Worm (Caenorhabditis elegans): Measurements from ENCODE around the gene F40B5.2.

The F40B5.2 gene

DNA sequence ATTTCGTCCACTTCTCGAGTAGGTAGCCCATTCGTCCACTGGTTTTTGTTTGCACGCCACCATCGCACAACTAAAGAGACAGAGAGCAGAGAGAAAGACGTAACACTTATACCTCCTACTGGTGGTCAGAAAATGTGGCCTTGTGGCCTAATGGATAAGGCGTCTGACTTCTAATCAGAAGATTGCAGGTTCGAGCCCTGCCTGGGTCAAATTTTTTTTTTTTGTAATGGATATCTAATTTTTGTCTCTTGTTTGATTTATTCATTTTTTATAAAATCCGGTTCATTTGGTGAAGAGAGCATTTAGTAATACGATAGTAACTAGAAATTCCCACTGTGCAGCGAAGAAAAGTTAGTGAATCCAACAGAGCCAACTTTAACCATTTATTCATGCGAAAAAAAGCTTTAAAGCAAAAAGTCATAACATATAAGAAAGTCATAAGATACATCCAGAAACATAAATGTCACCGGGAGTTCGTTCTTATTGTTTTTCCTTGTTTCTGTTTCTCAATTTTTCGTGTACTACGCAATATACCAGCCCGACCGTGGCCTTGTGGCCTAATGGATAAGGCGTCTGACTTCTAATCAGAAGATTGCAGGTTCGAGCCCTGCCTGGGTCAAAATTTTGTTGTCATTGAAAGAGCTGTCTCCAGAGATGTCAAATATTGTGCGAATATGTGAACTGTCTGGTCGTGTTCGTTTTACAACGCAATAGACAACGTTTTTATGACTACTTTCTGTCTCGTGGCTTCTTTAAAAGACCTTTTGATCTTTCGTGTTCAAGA is 18.6 kb downstream of the F40B5.2 start (continued):
- TF ChIP-seq lir-1 (GFP tag; conservative IDR thresholded peaks at IDR 0.05) (0 out of 2 replicates have a peak, but pooled peaks have one; percentile 34), D2030.7 (GFP tag; IDR thresholded peaks at IDR 0.05) (peak; percentile 44), ztf-18 (tag; optimal IDR thresholded peaks at IDR 0.05) (peak; percentile 20), lin-54 (GFP tag; optimal IDR thresholded peaks at IDR 0.05) (no peak), somi-1 (GFP tag; optimal IDR thresholded peaks at IDR 0.05) (peak; percentile 18), zim-3 (tag; optimal IDR thresholded peaks at IDR 0.05) (peak; percentile 55), ama-1 (optimal IDR thresholded peaks at IDR 0.05) (no peak), ama-1 (GFP tag; optimal IDR thresholded peaks at IDR 0.05) (peak in 1 of 2 experiments; percentile 76), egl-44 (GFP tag; IDR thresholded peaks at IDR 0.05) (no peak), Y95B8A.8 (GFP tag; IDR thresholded peaks at IDR 0.05) (no peak), tlf-1 (GFP tag; optimal IDR thresholded peaks at IDR 0.05) (no peak), F33H1.4 (GFP tag; IDR thresholded peaks at IDR 0.05) (no peak), F23B12.7 (tag; optimal IDR thresholded peaks at IDR 0.05; ENCODE audit: insufficient read depth) (peak; percentile 60), attf-3 (GFP tag; conservative IDR thresholded peaks at IDR 0.05) (no peak), snpc-4 (GFP tag; optimal IDR thresholded peaks at IDR 0.05) (peak; percentile 39), snpc-4 (tag; optimal IDR thresholded peaks at IDR 0.05) (peak in 2 of 4 experiments; percentile 17 to 31), chd-7 (tag; optimal IDR thresholded peaks at IDR 0.05) (peak; percentile 54), ztf-25 (GFP tag; IDR thresholded peaks at IDR 0.05) (peak; percentile 67; the same call in 1 of the 2 replicates), rpc-1 (optimal IDR thresholded peaks at IDR 0.05) (peak; percentile 73), rpc-1 (tag; optimal IDR thresholded peaks at IDR 0.05) (peak; percentile 85), snpc-1.3 (tag; optimal IDR thresholded peaks at IDR 0.05; ENCODE audit: insufficient read depth) (peak; percentile 74), mxl-1 (tag; optimal IDR thresholded peaks at IDR 0.05) (peak; percentile 33), tbx-9 (tag; optimal IDR thresholded peaks at IDR 0.05; ENCODE audit: borderline replicate concordance) (no peak)

- TF ChIP-seq nhr-27 (tag; optimal IDR thresholded peaks at IDR 0.05) (no peak), B0261.1 (tag; optimal IDR thresholded peaks at IDR 0.05) (no peak), B0336.3 (GFP tag; IDR thresholded peaks at IDR 0.05) (no peak)
These were observed 22.9 kb downstream of the F40B5.2 start for ce11 chrX:8390508-8390907.

DNA sequence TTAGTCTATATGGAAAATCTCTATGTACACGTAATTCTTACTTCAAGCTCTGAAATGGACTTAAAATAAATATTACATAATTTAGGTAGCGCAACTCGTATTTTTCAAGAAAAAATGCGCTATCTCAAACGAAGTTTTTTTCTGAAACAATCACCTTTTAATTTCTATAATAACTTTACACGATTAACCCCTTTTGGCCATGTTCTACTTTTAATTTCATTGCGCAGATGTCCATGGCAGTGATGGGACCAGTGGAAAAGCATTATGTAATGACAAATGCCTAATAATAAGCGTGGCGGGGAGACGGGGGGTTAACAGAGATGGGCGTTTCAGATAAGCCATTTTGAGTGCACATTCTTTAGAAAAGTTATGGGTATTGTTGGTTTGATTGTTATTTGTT is 23.9 kb downstream of the F40B5.2 start:
- TF ChIP-seq F22D6.2 (tag; optimal IDR thresholded peaks at IDR 0.05): no peak
- TF ChIP-seq lin-26 (GFP tag; IDR thresholded peaks at IDR 0.05): no peak
- TF ChIP-seq ztf-25 (GFP tag; IDR thresholded peaks at IDR 0.05): no peak
- no peak for TF ChIP-seq lir-1 (GFP tag; conservative IDR thresholded peaks at IDR 0.05)
- no peak for TF ChIP-seq hlh-12 (tag; optimal IDR thresholded peaks at IDR 0.05)
- TF ChIP-seq gei-17 (GFP tag; optimal IDR thresholded peaks at IDR 0.05): no peak
- TF ChIP-seq ets-4 (GFP tag; optimal IDR thresholded peaks at IDR 0.05): no peak
- no peak for TF ChIP-seq madf-6 (GFP tag; IDR thresholded peaks at IDR 0.05)
- TF ChIP-seq die-1 (tag; optimal IDR thresholded peaks at IDR 0.05): no peak

DNA sequence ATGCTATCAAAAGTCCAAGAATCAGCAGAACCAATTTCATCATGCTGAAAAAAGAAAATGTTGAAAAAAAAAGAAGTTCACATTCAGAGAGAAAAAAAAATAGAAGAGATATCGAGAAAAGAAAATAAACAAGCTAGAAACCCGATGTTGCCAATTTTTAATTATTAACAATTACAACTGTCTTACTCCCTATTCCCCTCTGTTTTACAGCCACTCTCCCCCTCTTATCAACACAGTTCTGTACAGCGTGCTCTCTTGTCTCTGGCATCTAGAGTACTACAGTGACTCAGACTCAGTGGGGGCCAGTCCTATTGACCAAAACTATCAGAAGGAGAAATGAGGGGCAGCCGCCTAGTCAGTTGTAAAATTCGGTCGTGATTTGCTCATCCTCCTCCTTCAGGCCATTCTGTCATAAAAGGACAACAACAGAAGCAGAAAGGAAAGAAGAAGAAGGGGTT is 24.9 kb downstream of the F40B5.2 start, which contains the start of gene wrk-1:
Gene wrk-1 (minus strand): TSS at position 51 of the 458 bp plus-strand sequence.
- no peak for TF ChIP-seq lin-26 (GFP tag; IDR thresholded peaks at IDR 0.05)
- TF ChIP-seq nhr-80 (tag; optimal IDR thresholded peaks at IDR 0.05): peak; percentile 65
- TF ChIP-seq dox-1 (GFP tag; IDR thresholded peaks at IDR 0.05): peak; percentile 40; the same call in 1 of the 2 replicates
